Fruit fly (Drosophila melanogaster) whole organism, prepupa: ENCODE measurements around the gene Gbs-76A.

ENCODE experiments used
- Blimp-1 ChIP-seq: fragments of 200-800 bp; sonication (Bioruptor generic); optimal IDR thresholded peaks from 3 replicates; lab custom pipeline; 2017; ENCODE audit warnings: missing biosample characterization, missing genetic modification characterization, mild to moderate bottlenecking, moderate library complexity, missing genetic modification reagents
- CG10631 ChIP-seq: fragments of 200-800 bp; sonication (Bioruptor generic); optimal IDR thresholded peaks from 2 replicates; lab custom pipeline; 2016; ENCODE audit warnings: missing biosample characterization, missing genetic modification characterization
- CG10669 ChIP-seq: fragments of 200-800 bp; sonication (Bioruptor generic); optimal IDR thresholded peaks from 3 replicates; lab custom pipeline; 2018; ENCODE audit warnings: missing biosample characterization, mild to moderate bottlenecking, missing genetic modification characterization, moderate library complexity
- CG11294 ChIP-seq: fragments of 200-800 bp; sonication (Bioruptor generic); IDR thresholded peaks from 2 replicates; pipeline ENCODE4 v1.3.6; 2022; ENCODE audit warnings: missing biosample characterization, missing genetic modification characterization
- CG11762 ChIP-seq: fragments of 200-800 bp; sonication (Bioruptor generic); optimal IDR thresholded peaks from 3 replicates; lab custom pipeline; 2016; ENCODE audit warnings: missing biosample characterization, missing genetic modification characterization; ENCODE audit not compliant: insufficient read depth
- CG11902 ChIP-seq: fragments of 200-800 bp; sonication (Bioruptor generic); optimal IDR thresholded peaks from 3 replicates; lab custom pipeline; 2016; ENCODE audit warnings: missing biosample characterization, missing genetic modification characterization
- CG15336 ChIP-seq: fragments of 200-800 bp; sonication (Bioruptor generic); IDR thresholded peaks from 2 replicates; pipeline ENCODE4 v1.3.6; 2022; ENCODE audit warnings: missing biosample characterization, missing genetic modification characterization
- CG1621 ChIP-seq: fragments of 200-800 bp; sonication (Bioruptor generic); optimal IDR thresholded peaks from 3 replicates; lab custom pipeline; 2018; ENCODE audit warnings: missing biosample characterization, mild to moderate bottlenecking, missing genetic modification characterization
- CG16779 ChIP-seq: fragments of 200-800 bp; sonication (Bioruptor generic); optimal IDR thresholded peaks from 3 replicates; lab custom pipeline; 2017; ENCODE audit warnings: missing biosample characterization, mild to moderate bottlenecking, missing genetic modification characterization
- CG31627 ChIP-seq: fragments of 200-800 bp; sonication (Bioruptor generic); optimal IDR thresholded peaks from 3 replicates; lab custom pipeline; 2016; ENCODE audit warnings: missing biosample characterization, missing genetic modification characterization
- CG32006 ChIP-seq: fragments of 200-800 bp; sonication (Bioruptor generic); optimal IDR thresholded peaks from 3 replicates; lab custom pipeline; 2017; ENCODE audit warnings: missing biosample characterization, mild to moderate bottlenecking, missing genetic modification characterization
- CG3919 ChIP-seq: fragments of 200-800 bp; sonication (Bioruptor generic); optimal IDR thresholded peaks from 3 replicates; lab custom pipeline; 2016; ENCODE audit warnings: missing biosample characterization, missing genetic modification characterization
- CG4318 ChIP-seq: fragments of 200-800 bp; sonication (Bioruptor generic); optimal IDR thresholded peaks from 3 replicates; lab custom pipeline; 2017; ENCODE audit warnings: missing biosample characterization, mild to moderate bottlenecking, missing genetic modification characterization
- CG6163 ChIP-seq: fragments of 200-800 bp; sonication (Bioruptor generic); IDR thresholded peaks from 3 replicates; pipeline ENCODE4 v1.3.6; 2022; ENCODE audit warnings: missing biosample characterization, missing genetic modification characterization
- CG6276 ChIP-seq: fragments of 200-800 bp; sonication (Bioruptor generic); optimal IDR thresholded peaks from 2 replicates; lab custom pipeline; 2017; ENCODE audit warnings: missing biosample characterization, mild to moderate bottlenecking, missing genetic modification characterization
- CG6792 ChIP-seq: fragments of 200-800 bp; sonication (Bioruptor generic); optimal IDR thresholded peaks from 3 replicates; lab custom pipeline; 2016; ENCODE audit warnings: missing biosample characterization, missing genetic modification characterization
- CG6808 ChIP-seq: fragments of 200-800 bp; sonication (Bioruptor generic); optimal IDR thresholded peaks from 3 replicates; lab custom pipeline; 2017; ENCODE audit warnings: missing biosample characterization, missing genetic modification characterization, mild to moderate bottlenecking, moderate library complexity, missing genetic modification reagents
- CG6854 ChIP-seq: fragments of 200-800 bp; sonication (Bioruptor generic); optimal IDR thresholded peaks from 2 replicates; lab custom pipeline; 2017; ENCODE audit warnings: missing biosample characterization, mild to moderate bottlenecking, missing genetic modification characterization
- CG7368 ChIP-seq: fragments of 200-800 bp; sonication (Bioruptor generic); optimal IDR thresholded peaks from 3 replicates; lab custom pipeline; 2016; ENCODE audit warnings: missing biosample characterization, missing genetic modification characterization
- CG8632 ChIP-seq: fragments of 200-800 bp; sonication (Bioruptor generic); optimal IDR thresholded peaks from 3 replicates; lab custom pipeline; 2016; ENCODE audit warnings: missing biosample characterization, missing genetic modification characterization
- Eip75B ChIP-seq: fragments of 200-800 bp; sonication (Bioruptor generic); optimal IDR thresholded peaks from 3 replicates; lab custom pipeline; 2016; ENCODE audit warnings: missing biosample characterization, missing genetic modification characterization
- Eip78C ChIP-seq: fragments of 200-800 bp; sonication (Bioruptor generic); peaks from one replicate; lab custom pipeline; 2016; ENCODE audit warnings: missing biosample characterization, missing genetic modification characterization
- Eip93F ChIP-seq: fragments of 200-800 bp; sonication (Bioruptor generic); optimal IDR thresholded peaks from 2 replicates; lab custom pipeline; 2016; ENCODE audit warnings: missing biosample characterization, mild to moderate bottlenecking, missing genetic modification characterization
- Ets96B ChIP-seq: fragments of 200-800 bp; optimal IDR thresholded peaks from 2 replicates; lab custom pipeline; 2019; ENCODE audit warnings: missing biosample characterization, mild to moderate bottlenecking, missing genetic modification characterization, moderate library complexity
- Gug ChIP-seq: fragments of 200-800 bp; sonication (Bioruptor generic); IDR thresholded peaks from 2 replicates; pipeline ENCODE4 v1.3.6; 2022; ENCODE audit warnings: missing biosample characterization, missing genetic modification characterization
- Hr38 ChIP-seq: sonication (Bioruptor generic); optimal IDR thresholded peaks from 2 replicates; lab custom pipeline; 2016; ENCODE audit warnings: missing biosample characterization, missing genetic modification characterization
- Hr39 ChIP-seq: fragments of 200-800 bp; sonication (Bioruptor generic); optimal IDR thresholded peaks from 2 replicates; lab custom pipeline; 2016; ENCODE audit warnings: missing biosample characterization, missing genetic modification characterization
- Hr4 ChIP-seq: fragments of 200-800 bp; sonication (Bioruptor generic); optimal IDR thresholded peaks from 3 replicates; lab custom pipeline; 2016; ENCODE audit warnings: missing biosample characterization, missing genetic modification characterization
- Lpt ChIP-seq: fragments of 200-800 bp; sonication (Bioruptor generic); optimal IDR thresholded peaks from 3 replicates; lab custom pipeline; 2016; ENCODE audit warnings: missing biosample characterization, missing genetic modification characterization
- Met ChIP-seq: fragments of 200-800 bp; sonication (Bioruptor generic); optimal IDR thresholded peaks from 3 replicates; lab custom pipeline; 2016; ENCODE audit warnings: missing biosample characterization, missing genetic modification characterization
- OdsH ChIP-seq: fragments of 200-800 bp; sonication (Bioruptor generic); optimal IDR thresholded peaks from 3 replicates; lab custom pipeline; 2016; ENCODE audit warnings: missing biosample characterization, missing genetic modification characterization
- Sox102F ChIP-seq: fragments of 200-800 bp; sonication (Bioruptor generic); optimal IDR thresholded peaks from 2 replicates; lab custom pipeline; 2016; ENCODE audit warnings: missing biosample characterization, mild to moderate bottlenecking, missing genetic modification characterization
- Sox14 ChIP-seq: fragments of 200-800 bp; sonication (Bioruptor generic); optimal IDR thresholded peaks from 3 replicates; lab custom pipeline; 2016; ENCODE audit warnings: missing biosample characterization, missing genetic modification characterization
- Sox15 ChIP-seq: fragments of 200-800 bp; sonication (Bioruptor generic); optimal IDR thresholded peaks from 3 replicates; lab custom pipeline; 2016; ENCODE audit warnings: missing biosample characterization, missing genetic modification characterization
- achi ChIP-seq: fragments of 200-800 bp; sonication (Bioruptor generic); optimal IDR thresholded peaks from 3 replicates; lab custom pipeline; 2016; ENCODE audit warnings: missing biosample characterization, missing genetic modification characterization
- cyc ChIP-seq: fragments of 200-800 bp; sonication (Bioruptor generic); optimal IDR thresholded peaks from 3 replicates; lab custom pipeline; 2016; ENCODE audit warnings: missing biosample characterization, missing genetic modification characterization
- dac ChIP-seq: fragments of 200-800 bp; sonication (Bioruptor generic); optimal IDR thresholded peaks from 2 replicates; lab custom pipeline; 2017; ENCODE audit warnings: missing biosample characterization, mild to moderate bottlenecking, missing genetic modification characterization
- dsx ChIP-seq: fragments of 200-800 bp; optimal IDR thresholded peaks from 3 replicates; lab custom pipeline; 2019; ENCODE audit warnings: missing biosample characterization, mild to moderate bottlenecking, missing genetic modification characterization, moderate library complexity; ENCODE audit not compliant: poor library complexity, severe bottlenecking
- eg ChIP-seq: fragments of 200-800 bp; sonication (Bioruptor generic); IDR thresholded peaks from 3 replicates; pipeline ENCODE4 v1.3.6; 2022; ENCODE audit warnings: missing biosample characterization, missing genetic modification characterization
- esn ChIP-seq: fragments of 200-800 bp; sonication (Bioruptor generic); optimal IDR thresholded peaks from 2 replicates; lab custom pipeline; 2016; ENCODE audit warnings: missing biosample characterization, mild to moderate bottlenecking, missing genetic modification characterization, moderate library complexity
- fd59A ChIP-seq: fragments of 200-800 bp; sonication (Bioruptor generic); optimal IDR thresholded peaks from 2 replicates; lab custom pipeline; 2017; ENCODE audit warnings: missing biosample characterization, mild to moderate bottlenecking, missing genetic modification characterization, missing genetic modification reagents
- fd85E ChIP-seq: fragments of 200-800 bp; sonication (Bioruptor generic); optimal IDR thresholded peaks from 3 replicates; lab custom pipeline; 2016; ENCODE audit warnings: missing biosample characterization, missing genetic modification characterization
- fkh ChIP-seq: fragments of 200-800 bp; sonication (Bioruptor generic); optimal IDR thresholded peaks from 3 replicates; lab custom pipeline; 2017; ENCODE audit warnings: missing biosample characterization, mild to moderate bottlenecking, missing genetic modification characterization, moderate library complexity
- lz ChIP-seq: fragments of 200-800 bp; sonication (Bioruptor generic); optimal IDR thresholded peaks from 3 replicates; lab custom pipeline; 2016; ENCODE audit warnings: missing biosample characterization, missing genetic modification characterization
- net ChIP-seq: fragments of 200-800 bp; sonication (Bioruptor generic); optimal IDR thresholded peaks from 3 replicates; lab custom pipeline; 2016; ENCODE audit warnings: missing biosample characterization, missing genetic modification characterization
- salr ChIP-seq, 2 experiments: fragments of 200-800 bp; sonication (Bioruptor generic); optimal IDR thresholded peaks; 3 replicates each; lab custom pipeline; 2016 to 2018; ENCODE audit warnings: missing biosample characterization in 2 of 2, missing genetic modification characterization in 2 of 2, mild to moderate bottlenecking in 1 of 2
- spab ChIP-seq: fragments of 200-800 bp; sonication (Bioruptor generic); optimal IDR thresholded peaks from 2 replicates; lab custom pipeline; 2017; ENCODE audit warnings: missing biosample characterization, mild to moderate bottlenecking, missing genetic modification characterization, missing genetic modification reagents
- ss ChIP-seq, 2 experiments: fragments of 200-800 bp; sonication (Bioruptor generic); optimal IDR thresholded peaks; 2 replicates in 1 of 2; 3 replicates in 1 of 2; lab custom pipeline; 2017 to 2018; ENCODE audit warnings: mild to moderate bottlenecking in 2 of 2, missing biosample characterization in 2 of 2, missing genetic modification characterization in 2 of 2, moderate library complexity in 1 of 2
- topi ChIP-seq: fragments of 200-800 bp; sonication (Bioruptor generic); optimal IDR thresholded peaks from 3 replicates; lab custom pipeline; 2016; ENCODE audit warnings: missing biosample characterization, missing genetic modification characterization
- vri ChIP-seq: fragments of 200-800 bp; sonication (Bioruptor generic); optimal IDR thresholded peaks from 3 replicates; lab custom pipeline; 2016; ENCODE audit warnings: missing biosample characterization, mild to moderate bottlenecking, missing genetic modification characterization

Gbs-76A gene

DNA sequence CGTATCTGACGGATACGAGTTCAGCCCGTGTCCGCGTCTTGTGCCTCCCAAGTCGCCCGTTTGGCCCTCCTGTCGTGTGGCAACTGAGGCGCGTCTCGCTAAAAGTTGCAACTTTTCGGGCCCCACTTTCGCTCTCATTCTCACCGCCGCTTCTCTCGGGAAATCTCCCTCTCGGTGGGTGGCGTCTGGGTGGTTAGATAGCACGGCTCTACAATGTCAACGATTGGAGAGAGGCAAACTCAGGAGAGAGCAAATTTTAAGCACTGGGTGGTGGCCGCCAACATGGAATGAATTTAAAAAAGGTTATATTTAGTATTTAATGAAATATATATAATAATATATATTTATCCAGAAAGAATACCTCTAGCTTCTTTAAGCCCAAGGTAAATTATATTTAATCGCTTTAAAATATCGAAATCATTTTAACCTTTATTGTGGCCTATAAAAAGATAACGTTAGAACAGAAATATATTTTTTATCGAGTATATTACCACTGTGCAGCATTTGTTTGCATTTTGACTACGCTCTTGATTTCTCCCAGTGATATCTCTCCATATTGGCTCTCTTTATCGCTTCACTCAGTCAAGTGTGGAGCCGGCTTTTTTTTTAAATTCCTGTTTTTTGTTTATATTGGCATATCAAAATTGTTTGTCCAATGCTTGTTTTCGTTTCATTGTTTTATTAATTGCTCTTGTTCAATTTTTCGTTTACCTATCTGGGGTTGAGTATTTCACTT is at the start of gene Gbs-76A:
TSS of gene Gbs-76A (minus strand) at position 327 of the 736 bp plus-strand sequence.
- TF ChIP-seq CG4318 (GFP tag; lab: Kevin White, UChicago) (peak; percentile 88), CG1621 (tag; lab: Kevin White, UChicago) (peak; percentile 38), vri (GFP tag; lab: Kevin White, UChicago) (peak; percentile 63), Hr4 (GFP tag; lab: Kevin White, UChicago) (peak; percentile 81), Eip75B (GFP tag; lab: Kevin White, UChicago) (peak; percentile 42), dac (GFP tag; lab: Kevin White, UChicago) (peak; percentile 49), CG31627 (peak; percentile 52), dsx (GFP tag; lab: Kevin White, UChicago) (peak; percentile 88), Sox102F (GFP tag; lab: Kevin White, UChicago) (peak; percentile 52), Eip78C (GFP tag; lab: Kevin White, UChicago) (peak; percentile 92), fd59A (GFP tag; lab: Kevin White, UChicago) (peak; percentile 69), cyc (GFP tag; lab: Kevin White, UChicago) (peak; percentile 54), lz (peak; percentile 53), Eip93F (GFP tag; lab: Kevin White, UChicago) (no peak), Sox15 (GFP tag; lab: Kevin White, UChicago) (peak; percentile 26), net (GFP tag; lab: Kevin White, UChicago) (peak; percentile 70), achi (peak; percentile 87), ss (GFP tag; optimal IDR thresholded peaks at IDR 0.05; lab: Kevin White, UChicago) (peak; percentile 80 to 84), Blimp-1 (GFP tag; lab: Kevin White, UChicago) (peak; percentile 45), CG7368 (GFP tag; lab: Kevin White, UChicago) (peak; percentile 68), CG11762 (GFP tag; lab: Kevin White, UChicago) (peak; percentile 83), CG10631 (peak; percentile 87), CG16779 (peak; percentile 81), CG15336 (peak; percentile 94), Hr38 (GFP tag; lab: Kevin White, UChicago) (no peak), Met (GFP tag; lab: Kevin White, UChicago) (peak; percentile 73), CG6792 (GFP tag; lab: Kevin White, UChicago) (peak; percentile 80), Ets96B (tag; lab: Kevin White, UChicago) (peak; percentile 92), Gug (GFP tag; lab: Robert Waterston, UW) (peak; percentile 79), Hr39 (GFP tag; lab: Kevin White, UChicago) (peak; percentile 59), CG11294 (GFP tag; lab: Robert Waterston, UW) (peak; percentile 78), CG6163 (GFP tag; lab: Robert Waterston, UW) (peak; percentile 90), CG10669 (peak; percentile 80), CG6276 (peak; percentile 94), Lpt (GFP tag; lab: Kevin White, UChicago) (peak; percentile 85), CG6808 (GFP tag; lab: Kevin White, UChicago) (peak; percentile 79), eg (GFP tag; lab: Robert Waterston, UW) (peak; percentile 89), CG6854 (GFP tag; lab: Kevin White, UChicago) (peak; percentile 41), Sox14 (GFP tag; lab: Kevin White, UChicago) (peak; percentile 72), fkh (GFP tag; lab: Kevin White, UChicago) (peak; percentile 88), salr (GFP tag; optimal IDR thresholded peaks at IDR 0.05; lab: Kevin White, UChicago) (peak; percentile 60 to 80), CG32006 (GFP tag; lab: Kevin White, UChicago) (peak; percentile 94), esn (GFP tag; lab: Kevin White, UChicago) (peak; percentile 83), CG3919 (GFP tag; lab: Kevin White, UChicago) (peak; percentile 80), spab (GFP tag; lab: Kevin White, UChicago) (peak; percentile 92), fd85E (GFP tag; lab: Kevin White, UChicago) (peak; percentile 52), CG11902 (GFP tag; lab: Kevin White, UChicago) (peak; percentile 38), topi (peak; percentile 71), OdsH (peak; percentile 81), CG8632 (GFP tag; lab: Kevin White, UChicago) (peak; percentile 93)
